Worm (Caenorhabditis elegans) whole organism, L4 larva: ENCODE data around the gene rps-16.

Experiments
- F10B5.3 ChIP-seq: sonication (generic microtip); optimal IDR thresholded peaks from 2 replicates; lab custom pipeline; 2016; ENCODE audit warnings: mild to moderate bottlenecking, missing genetic modification characterization, missing compliant biosample characterization
- T20F7.1 ChIP-seq: fragments of 200-800 bp; sonication (Bioruptor generic); optimal IDR thresholded peaks from 2 replicates; lab custom pipeline; 2018; ENCODE audit warnings: mild to moderate bottlenecking, missing genetic modification characterization, missing compliant biosample characterization
- Y75B8A.6 ChIP-seq: fragments of 200-800 bp; sonication (Bioruptor generic); IDR thresholded peaks from 2 replicates; pipeline ENCODE4 v1.3.6; 2022; ENCODE audit warnings: missing genetic modification reagents, missing genetic modification characterization, missing compliant biosample characterization
- aha-1 ChIP-seq: fragments of 150-350 bp; peaks from one replicate; lab custom pipeline; 2014; ENCODE audit warnings: missing biosample characterization, missing genetic modification characterization
- ama-1 ChIP-seq: fragments of 150-350 bp; optimal IDR thresholded peaks from 2 replicates; lab custom pipeline; 2014; ENCODE audit warnings: inconsistent platforms, mixed read lengths
- attf-4 ChIP-seq: sonication (generic microtip); optimal IDR thresholded peaks from 3 replicates; lab custom pipeline; 2017; ENCODE audit warnings: missing biosample characterization, missing genetic modification characterization
- ceh-28 ChIP-seq: fragments of 150-350 bp; optimal IDR thresholded peaks from 2 replicates; lab custom pipeline; 2014; ENCODE audit warnings: missing biosample characterization, missing genetic modification reagents, missing genetic modification characterization
- cey-2 ChIP-seq: sonication (generic microtip); optimal IDR thresholded peaks from 3 replicates; lab custom pipeline; 2017; ENCODE audit warnings: missing genetic modification characterization, mild to moderate bottlenecking, missing compliant biosample characterization, antibody characterized with exemption, borderline replicate concordance; ENCODE audit not compliant: insufficient read depth
- daf-19 ChIP-seq: fragments of 200-800 bp; sonication (Bioruptor generic); conservative IDR thresholded peaks from 2 replicates; pipeline ENCODE4 v1.3.6; 2022; ENCODE audit warnings: missing genetic modification characterization, missing compliant biosample characterization
- daf-8 ChIP-seq: fragments of 200-800 bp; sonication (Bioruptor generic); IDR thresholded peaks from 2 replicates; pipeline ENCODE4 v1.3.6; 2022; ENCODE audit warnings: missing genetic modification characterization, missing compliant biosample characterization
- dmd-6 ChIP-seq: fragments of 200-800 bp; sonication (Bioruptor generic); IDR thresholded peaks from 2 replicates; pipeline ENCODE4 v1.3.6; 2022; ENCODE audit warnings: missing genetic modification reagents, missing genetic modification characterization, missing compliant biosample characterization
- dmd-9 ChIP-seq: fragments of 200-800 bp; sonication (Bioruptor generic); IDR thresholded peaks from 2 replicates; pipeline ENCODE4 v1.3.6; 2022; ENCODE audit warnings: missing genetic modification reagents, missing genetic modification characterization, missing compliant biosample characterization
- dve-1 ChIP-seq: sonication (generic microtip); optimal IDR thresholded peaks from 2 replicates; lab custom pipeline; 2017; ENCODE audit warnings: antibody characterized with exemption, mild to moderate bottlenecking, missing genetic modification characterization, missing compliant biosample characterization; ENCODE audit not compliant: insufficient read depth
- hif-1 ChIP-seq, 2 experiments: sonication (generic microtip); optimal IDR thresholded peaks; 2 replicates each; lab custom pipeline; 2016 to 2017; ENCODE audit warnings: missing compliant biosample characterization in 2 of 2, missing genetic modification characterization in 2 of 2, missing genetic modification reagents in 2 of 2, missing genotype in 2 of 2, mild to moderate bottlenecking in 1 of 2
- hmg-1.1 ChIP-seq: fragments of 200-800 bp; sonication (Bioruptor generic); IDR thresholded peaks from 2 replicates; pipeline ENCODE4 v1.3.6; 2022; ENCODE audit warnings: missing genetic modification reagents, missing genetic modification characterization, missing compliant biosample characterization
- lin-1 ChIP-seq: fragments of 200-800 bp; sonication (Bioruptor generic); IDR thresholded peaks from 2 replicates; pipeline ENCODE4 v1.3.6; 2022; ENCODE audit warnings: missing genetic modification reagents, missing genetic modification characterization, missing compliant biosample characterization
- lin-29 ChIP-seq: fragments of 200-800 bp; sonication (Bioruptor generic); IDR thresholded peaks from 2 replicates; pipeline ENCODE4 v1.3.6; 2022; ENCODE audit warnings: missing genetic modification reagents, missing genetic modification characterization, missing compliant biosample characterization
- lin-39 ChIP-seq: fragments of 150-350 bp; optimal IDR thresholded peaks from 2 replicates; lab custom pipeline; 2014; ENCODE audit warnings: missing biosample characterization, missing genetic modification reagents, missing genetic modification characterization
- madf-5 ChIP-seq, 2 experiments: fragments of 200-800 bp; sonication (Bioruptor generic); IDR thresholded peaks; 2 replicates each; pipeline ENCODE4 v1.3.6; 2022; ENCODE audit warnings: missing compliant biosample characterization in 2 of 2, missing genetic modification characterization in 2 of 2
- mdl-1 ChIP-seq, 2 experiments: fragments of 150-350 bp in 1 of 2; sonication (generic microtip) in 1 of 2; optimal IDR thresholded peaks; 2 replicates each; lab custom pipeline; 2014 to 2017; ENCODE audit warnings: missing biosample characterization in 2 of 2, missing genetic modification characterization in 2 of 2
- mdt-29 ChIP-seq: fragments of 200-800 bp; sonication (Bioruptor generic); IDR thresholded peaks from 2 replicates; pipeline ENCODE4 v1.3.6; 2022; ENCODE audit warnings: missing genetic modification reagents, missing genetic modification characterization, missing compliant biosample characterization
- mes-2 ChIP-seq: sonication (generic microtip); optimal IDR thresholded peaks from 2 replicates; lab custom pipeline; 2016; ENCODE audit warnings: missing genotype, mild to moderate bottlenecking, missing genetic modification characterization, missing compliant biosample characterization; ENCODE audit not compliant: poor library complexity, severe bottlenecking
- mxl-3 ChIP-seq: fragments of 200-800 bp; sonication (Bioruptor generic); optimal IDR thresholded peaks from 2 replicates; lab custom pipeline; 2018; ENCODE audit warnings: mild to moderate bottlenecking, missing genetic modification characterization, missing compliant biosample characterization
- nhr-11 ChIP-seq: fragments of 150-350 bp; optimal IDR thresholded peaks from 2 replicates; lab custom pipeline; 2014; ENCODE audit warnings: missing biosample characterization, missing genetic modification characterization
- nhr-25 ChIP-seq: sonication (generic microtip); optimal IDR thresholded peaks from 2 replicates; lab custom pipeline; 2017; ENCODE audit warnings: missing genetic modification characterization, mild to moderate bottlenecking, missing compliant biosample characterization, antibody characterized with exemption, moderate library complexity, borderline replicate concordance; ENCODE audit not compliant: insufficient read depth
- nhr-28 ChIP-seq: fragments of 150-350 bp; optimal IDR thresholded peaks from 2 replicates; lab custom pipeline; 2014; ENCODE audit warnings: missing biosample characterization, missing genetic modification characterization
- nhr-42 ChIP-seq: fragments of 200-800 bp; sonication (Bioruptor generic); IDR thresholded peaks from 2 replicates; pipeline ENCODE4 v1.3.6; 2022; ENCODE audit warnings: missing genetic modification characterization, missing compliant biosample characterization
- nhr-6 ChIP-seq: fragments of 150-350 bp; optimal IDR thresholded peaks from 2 replicates; lab custom pipeline; 2014; ENCODE audit warnings: missing biosample characterization, missing genetic modification characterization
- nhr-76 ChIP-seq: fragments of 150-350 bp; optimal IDR thresholded peaks from 2 replicates; lab custom pipeline; 2014; ENCODE audit warnings: missing biosample characterization, missing genetic modification characterization
- nhr-77 ChIP-seq: fragments of 150-350 bp; optimal IDR thresholded peaks from 2 replicates; lab custom pipeline; 2014; ENCODE audit warnings: missing biosample characterization, missing genetic modification characterization
- pha-4 ChIP-seq, 2 experiments: fragments of 150-350 bp in 1 of 2; fragments of 200-800 bp in 1 of 2; sonication (Bioruptor generic) in 1 of 2; IDR thresholded peaks in 1 of 2; optimal IDR thresholded peaks in 1 of 2; 2 replicates each; pipeline versions ENCODE4 v1.3.6 to Lab custom; 2014 to 2022; ENCODE audit warnings: missing genetic modification characterization in 2 of 2, missing genetic modification reagents in 2 of 2, missing biosample characterization in 1 of 2, missing compliant biosample characterization in 1 of 2
- php-3 ChIP-seq: fragments of 200-800 bp; sonication (Bioruptor generic); IDR thresholded peaks from 2 replicates; pipeline ENCODE4 v1.3.6; 2022; ENCODE audit warnings: missing genetic modification reagents, missing genetic modification characterization, missing compliant biosample characterization
- pqm-1 ChIP-seq: sonication (generic microtip); optimal IDR thresholded peaks from 2 replicates; lab custom pipeline; 2017; ENCODE audit warnings: missing biosample characterization, missing genetic modification characterization
- saeg-2 ChIP-seq: fragments of 200-800 bp; sonication (Bioruptor generic); IDR thresholded peaks from 2 replicates; pipeline ENCODE4 v1.3.6; 2022; ENCODE audit warnings: missing genetic modification reagents, missing genetic modification characterization, missing compliant biosample characterization
- skn-1 ChIP-seq: fragments of 150-350 bp; optimal IDR thresholded peaks from 2 replicates; lab custom pipeline; 2014; ENCODE audit warnings: missing biosample characterization, missing genetic modification characterization
- spr-1 ChIP-seq: sonication (generic microtip); optimal IDR thresholded peaks from 2 replicates; lab custom pipeline; 2016; ENCODE audit warnings: mild to moderate bottlenecking, missing genetic modification characterization, missing compliant biosample characterization
- spr-3 ChIP-seq: fragments of 200-800 bp; sonication (Bioruptor generic); optimal IDR thresholded peaks from 2 replicates; lab custom pipeline; 2018; ENCODE audit warnings: mild to moderate bottlenecking, missing genetic modification characterization, missing compliant biosample characterization
- unc-130 ChIP-seq: sonication (generic microtip); optimal IDR thresholded peaks from 2 replicates; lab custom pipeline; 2016; ENCODE audit warnings: missing genetic modification reagents, missing genetic modification characterization, missing compliant biosample characterization
- zfp-3 ChIP-seq: fragments of 200-800 bp; sonication (Bioruptor generic); conservative IDR thresholded peaks from 2 replicates; pipeline ENCODE4 v1.3.6; 2022; ENCODE audit warnings: missing genetic modification reagents, missing genetic modification characterization, missing compliant biosample characterization

Gene rps-16

DNA sequence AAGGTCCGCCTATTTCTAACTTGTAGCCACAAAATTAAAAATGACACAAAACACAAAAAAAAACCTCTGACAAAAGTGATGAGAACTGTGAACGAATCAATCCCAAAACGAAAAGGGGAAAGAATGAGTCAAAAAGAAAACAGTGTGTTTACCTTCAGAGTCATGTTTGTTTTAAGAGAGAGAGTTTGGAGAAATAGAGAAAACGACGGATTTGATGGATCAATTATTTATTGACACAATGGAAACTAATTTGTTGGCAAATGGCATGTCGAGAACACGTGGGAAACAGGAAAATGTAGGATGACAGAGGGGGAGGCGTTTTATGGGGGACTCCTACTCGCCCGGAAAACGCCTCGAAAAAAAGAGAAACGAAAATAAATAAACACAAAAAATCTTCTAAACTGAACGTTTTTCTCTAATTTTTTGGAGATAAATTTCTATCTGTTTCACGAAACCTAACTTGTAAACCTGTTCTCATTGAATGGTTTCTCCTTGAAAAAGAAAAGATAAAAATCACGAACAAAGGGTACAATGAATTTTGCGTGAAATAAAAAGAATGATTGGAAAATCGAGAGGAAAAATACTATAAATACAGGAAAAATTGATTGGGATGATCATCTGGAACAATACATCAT is 16.6 kb upstream of the rps-16 start:
- peak in 1 of 2 experiments; percentile 1 for TF ChIP-seq mdl-1 (tag; optimal IDR thresholded peaks at IDR 0.05; lab: Kevin White, UChicago)
- peak; percentile 1 for TF ChIP-seq mxl-3 (GFP tag; lab: Kevin White, UChicago)
- TF ChIP-seq pha-4 (GFP tag; IDR thresholded peaks at IDR 0.05; lab: Robert Waterston, UW), result no peak
- TF ChIP-seq pha-4 (tag; optimal IDR thresholded peaks at IDR 0.05; lab: Kevin White, UChicago), result no peak
- TF ChIP-seq nhr-6, result peak; percentile 33

DNA sequence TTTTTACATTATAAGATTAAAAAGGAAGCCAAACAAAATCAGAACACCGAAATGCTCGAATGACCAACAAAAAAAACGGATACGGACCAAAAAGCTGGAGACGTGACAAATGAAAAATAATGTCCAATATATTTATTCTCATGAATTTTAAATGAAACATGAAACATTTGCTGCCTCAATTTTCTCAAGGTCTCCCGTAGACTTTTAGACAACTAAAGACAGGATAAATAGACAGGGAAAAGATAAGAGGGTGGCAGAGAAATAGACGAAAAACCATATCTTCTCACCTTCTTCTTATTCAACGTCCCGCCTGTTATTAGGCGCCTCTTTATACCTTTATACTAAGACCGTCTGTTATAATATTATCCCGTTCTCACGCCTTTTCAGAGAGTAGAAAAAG is 15.5 kb upstream of the rps-16 start:
- TF ChIP-seq aha-1 (tag; lab: Kevin White, UChicago) (peak; percentile 83), spr-3 (GFP tag; lab: Kevin White, UChicago) (no peak), dve-1 (no peak), mes-2 (tag; lab: Kevin White, UChicago) (no peak), Y75B8A.6 (GFP tag; lab: Robert Waterston, UW) (no peak), hif-1 (tag; optimal IDR thresholded peaks at IDR 0.05; lab: Kevin White, UChicago) (peak in 1 of 2 experiments; percentile 25)

- no peak for TF ChIP-seq nhr-6
- TF ChIP-seq madf-5 (GFP tag; IDR thresholded peaks at IDR 0.05; lab: Robert Waterston, UW), result no peak
- TF ChIP-seq dmd-9 (GFP tag; lab: Robert Waterston, UW), result no peak
Observed at ce11 chrV:15014164-15014563, 13.8 kb upstream of the rps-16 start, which contains the start of gene obr-2. obr-2 (minus strand) TSS chrV:15014264.

- TF ChIP-seq nhr-28 (no peak), mdt-29 (GFP tag; lab: Robert Waterston, UW) (no peak), ceh-28 (tag; lab: Kevin White, UChicago) (no peak), nhr-11 (tag; lab: Kevin White, UChicago) (no peak), nhr-25 (tag; lab: Kevin White, UChicago) (no peak), aha-1 (tag; lab: Kevin White, UChicago) (peak; percentile 90), daf-8 (GFP tag; lab: Robert Waterston, UW) (no peak), ama-1 (lab: Kevin White, UChicago) (no peak)
Observed at ce11 chrV:15013328-15013727, 13.0 kb upstream of the rps-16 start.

- TF ChIP-seq dmd-6 (GFP tag; lab: Robert Waterston, UW) (no peak; the same call in 1 of the 2 replicates), F10B5.3 (tag; lab: Kevin White, UChicago) (no peak), T20F7.1 (GFP tag; lab: Kevin White, UChicago) (peak; percentile 17), dve-1 (no peak), lin-39 (no peak), pqm-1 (no peak), unc-130 (no peak), nhr-76 (no peak), nhr-77 (no peak), nhr-42 (GFP tag; lab: Robert Waterston, UW) (0 out of 2 replicates have a peak, but pooled peaks have one; percentile 14), cey-2 (tag; lab: Kevin White, UChicago) (no peak), nhr-25 (tag; lab: Kevin White, UChicago) (no peak), hmg-1.1 (GFP tag; lab: Robert Waterston, UW) (peak; percentile 17; the same call in 1 of the 2 replicates), pha-4 (GFP tag; IDR thresholded peaks at IDR 0.05; lab: Robert Waterston, UW) (0 out of 2 replicates have a peak, but pooled peaks have one; percentile 33), pha-4 (tag; optimal IDR thresholded peaks at IDR 0.05; lab: Kevin White, UChicago) (no peak), hif-1 (tag; optimal IDR thresholded peaks at IDR 0.05; lab: Kevin White, UChicago) (no peak), attf-4 (no peak), daf-19 (GFP tag; lab: Robert Waterston, UW) (no peak), zfp-3 (GFP tag; lab: Robert Waterston, UW) (no peak), lin-1 (GFP tag; lab: Robert Waterston, UW) (no peak), mdt-29 (GFP tag; lab: Robert Waterston, UW) (no peak; the same call in 1 of the 2 replicates), lin-29 (GFP tag; lab: Robert Waterston, UW) (no peak), spr-1 (tag; lab: Kevin White, UChicago) (peak; percentile 21), skn-1 (tag; lab: Kevin White, UChicago) (no peak), php-3 (GFP tag; lab: Robert Waterston, UW) (no peak), saeg-2 (GFP tag; lab: Robert Waterston, UW) (no peak)
Observed at ce11 chrV:15012542-15013301, 12.4 kb upstream of the rps-16 start.
